Worm (Caenorhabditis elegans) whole organism, L4/young adult: ENCODE measurements around the gene C47E12.2.

Source experiments
- W03F9.2 ChIP-seq: fragments of 150-350 bp; optimal IDR thresholded peaks from 2 replicates; lab custom pipeline; 2014; ENCODE audit warnings: missing biosample characterization, missing genetic modification characterization
- dao-5 ChIP-seq: sonication (generic microtip); optimal IDR thresholded peaks from 2 replicates; lab custom pipeline; 2016; ENCODE audit warnings: missing genotype, missing genetic modification characterization, moderate library complexity, missing compliant biosample characterization
- him-1 ChIP-seq: sonication (generic microtip); optimal IDR thresholded peaks from 2 replicates; lab custom pipeline; 2016; ENCODE audit warnings: missing genotype, missing genetic modification reagents, missing genetic modification characterization, missing compliant biosample characterization

DNA sequence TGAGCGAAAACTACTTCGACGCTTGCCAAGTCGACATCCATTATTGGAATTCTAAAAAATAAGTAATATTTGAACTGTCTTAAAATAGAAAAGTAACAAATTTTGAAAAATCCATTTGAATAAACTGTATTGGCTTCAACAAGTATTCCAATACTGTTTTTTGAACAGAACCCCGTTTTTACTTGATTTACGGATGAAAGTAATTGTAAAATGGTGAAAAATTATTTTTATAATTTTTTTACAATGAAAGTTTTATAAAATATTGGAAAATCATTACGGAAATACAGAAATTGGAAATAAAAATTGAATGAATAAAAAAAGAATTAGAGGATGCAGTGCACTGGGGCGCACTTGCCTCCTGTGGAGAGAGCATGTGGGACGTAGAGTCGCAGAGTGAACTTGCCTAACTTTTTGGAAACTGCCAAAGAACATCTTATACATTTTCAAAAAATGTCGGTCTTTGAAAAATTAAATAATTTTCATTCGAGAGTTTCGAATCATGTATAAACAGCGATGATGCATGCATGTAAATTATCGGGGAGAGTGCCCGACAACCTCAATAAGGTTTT, 21.0 kb downstream of the C47E12.2 start, which contains the start of gene rrp-1:
- TF ChIP-seq W03F9.2 (tag; lab: Kevin White, UChicago) (no peak), him-1 (tag; lab: Kevin White, UChicago) (no peak), dao-5 (tag; lab: Kevin White, UChicago) (no peak)
